Worm (Caenorhabditis elegans) whole organism, midembryonic: ENCODE measurements around the gene F40F8.3.

Experiments used
- T22C8.4 ChIP-seq: fragments of 200-800 bp; sonication (Bioruptor generic); IDR thresholded peaks from 2 replicates; pipeline ENCODE4 v1.3.6; 2022; ENCODE audit warnings: missing genetic modification characterization, missing compliant biosample characterization
- cog-1 ChIP-seq: sonication (generic microtip); optimal IDR thresholded peaks from 2 replicates; lab custom pipeline; 2016; ENCODE audit warnings: missing genetic modification characterization, missing compliant biosample characterization
- flt-1 ChIP-seq: fragments of 200-800 bp; sonication (Bioruptor generic); IDR thresholded peaks from 2 replicates; pipeline ENCODE4 v1.3.6; 2022; ENCODE audit warnings: missing genetic modification characterization, missing compliant biosample characterization
- klf-2 ChIP-seq: fragments of 200-800 bp; sonication (Bioruptor generic); conservative IDR thresholded peaks from 2 replicates; pipeline ENCODE4 v1.3.6; 2022; ENCODE audit warnings: missing genetic modification reagents, missing genetic modification characterization, missing compliant biosample characterization
- med-1 ChIP-seq: sonication (generic microtip); optimal IDR thresholded peaks from 2 replicates; lab custom pipeline; 2017; ENCODE audit warnings: missing genetic modification characterization, mild to moderate bottlenecking, missing compliant biosample characterization, antibody characterized with exemption, missing genetic modification reagents; ENCODE audit not compliant: insufficient read depth
- ref-1 ChIP-seq: fragments of 200-800 bp; sonication (Bioruptor generic); conservative IDR thresholded peaks from 2 replicates; pipeline ENCODE4 v1.3.6; 2022; ENCODE audit warnings: missing genetic modification reagents, missing genetic modification characterization, missing compliant biosample characterization
- tab-1 ChIP-seq: fragments of 200-800 bp; sonication (Bioruptor generic); IDR thresholded peaks from 2 replicates; pipeline ENCODE4 v1.3.6; 2022; ENCODE audit warnings: missing genetic modification characterization, missing compliant biosample characterization
- ztf-23 ChIP-seq: fragments of 200-800 bp; sonication (Bioruptor generic); IDR thresholded peaks from 2 replicates; pipeline ENCODE4 v1.3.6; 2022; ENCODE audit warnings: missing genetic modification reagents, missing genetic modification characterization, missing compliant biosample characterization
- ztf-29 ChIP-seq: fragments of 200-800 bp; sonication (Bioruptor generic); IDR thresholded peaks from 2 replicates; pipeline ENCODE4 v1.3.6; 2022; ENCODE audit warnings: missing genetic modification reagents, missing genetic modification characterization, missing compliant biosample characterization

F40F8.3 gene

ce11 chrII:11157660-11158059 is 28.6 kb downstream of the F40F8.3 start:
- TF ChIP-seq T22C8.4 (GFP tag; lab: Robert Waterston, UW) (peak; percentile 60; the same call in 1 of the 2 replicates), ztf-29 (GFP tag; lab: Robert Waterston, UW) (peak; percentile 78), med-1 (GFP tag; lab: Kevin White, UChicago) (no peak), flt-1 (peak; percentile 86), klf-2 (GFP tag; lab: Robert Waterston, UW) (peak; percentile 74), cog-1 (tag; lab: Kevin White, UChicago) (no peak), ref-1 (peak; percentile 58; the same call in 1 of the 2 replicates), ztf-23 (GFP tag; lab: Robert Waterston, UW) (peak; percentile 78), tab-1 (GFP tag; lab: Robert Waterston, UW) (peak; percentile 84)

DNA sequence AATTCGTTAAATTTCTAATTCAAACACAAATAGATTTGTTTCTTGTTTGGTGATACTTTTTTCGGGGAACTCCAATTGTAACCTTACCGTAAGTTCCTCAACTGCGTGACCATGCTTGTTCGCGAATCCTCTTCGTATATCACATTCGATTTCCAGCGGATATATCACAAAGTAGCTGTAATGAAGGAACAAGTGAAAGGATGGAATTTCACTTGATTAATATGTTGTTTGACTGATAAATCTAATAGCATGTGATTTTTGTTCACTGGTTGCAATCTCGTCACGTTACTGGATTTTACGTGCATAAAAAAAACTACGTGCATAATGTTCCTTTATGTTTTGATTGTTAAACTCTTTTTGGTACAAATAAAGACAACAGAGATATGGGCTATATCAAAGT is 32.6 kb downstream of the F40F8.3 start:
- TF ChIP-seq flt-1 (no peak), ref-1 (no peak), tab-1 (GFP tag; lab: Robert Waterston, UW) (no peak), cog-1 (tag; lab: Kevin White, UChicago) (no peak), ztf-29 (GFP tag; lab: Robert Waterston, UW) (no peak)

- TF ChIP-seq ztf-23 (GFP tag; lab: Robert Waterston, UW) (no peak), ref-1 (no peak), ztf-29 (GFP tag; lab: Robert Waterston, UW) (no peak), tab-1 (GFP tag; lab: Robert Waterston, UW) (no peak), cog-1 (tag; lab: Kevin White, UChicago) (no peak), med-1 (GFP tag; lab: Kevin White, UChicago) (no peak), klf-2 (GFP tag; lab: Robert Waterston, UW) (no peak), T22C8.4 (GFP tag; lab: Robert Waterston, UW) (no peak), flt-1 (no peak)
Observed at ce11 chrII:11162390-11162789, 33.3 kb downstream of the F40F8.3 start, which contains the start of gene ptr-13. Gene ptr-13, minus strand, starts transcription at chrII:11162481.

ce11 chrII:11163291-11163690 is 34.2 kb downstream of the F40F8.3 start:
- TF ChIP-seq ref-1 (no peak), klf-2 (GFP tag; lab: Robert Waterston, UW) (no peak), cog-1 (tag; lab: Kevin White, UChicago) (no peak), tab-1 (GFP tag; lab: Robert Waterston, UW) (no peak), ztf-29 (GFP tag; lab: Robert Waterston, UW) (no peak), med-1 (GFP tag; lab: Kevin White, UChicago) (no peak), flt-1 (no peak), ztf-23 (GFP tag; lab: Robert Waterston, UW) (no peak), T22C8.4 (GFP tag; lab: Robert Waterston, UW) (no peak)

DNA sequence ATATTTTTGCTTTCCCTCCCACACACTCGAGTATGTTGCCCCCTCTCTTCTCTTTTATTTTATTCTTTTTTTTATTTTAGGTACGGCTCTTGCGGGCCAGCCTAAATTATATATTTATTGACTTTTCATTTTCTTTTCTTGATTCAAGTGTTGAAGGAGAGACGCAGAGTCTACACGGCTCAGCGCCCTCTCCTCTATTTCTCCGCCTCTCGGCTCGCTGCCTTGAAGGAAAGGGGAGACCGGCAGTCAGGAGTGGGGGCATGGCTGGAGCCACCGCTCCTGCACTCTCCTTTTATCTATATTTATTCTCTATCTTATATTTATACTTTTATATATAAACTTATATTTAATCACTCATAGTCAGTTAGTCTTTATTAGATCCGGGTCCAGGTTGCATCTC is 37.3 kb downstream of the F40F8.3 start:
- no peak for TF ChIP-seq ztf-29 (GFP tag; lab: Robert Waterston, UW)
- no peak for TF ChIP-seq med-1 (GFP tag; lab: Kevin White, UChicago)
- no peak for TF ChIP-seq ztf-23 (GFP tag; lab: Robert Waterston, UW)
- TF ChIP-seq klf-2 (GFP tag; lab: Robert Waterston, UW): no peak
- TF ChIP-seq cog-1 (tag; lab: Kevin White, UChicago): no peak
- no peak for TF ChIP-seq flt-1
- no peak for TF ChIP-seq T22C8.4 (GFP tag; lab: Robert Waterston, UW)
- no peak for TF ChIP-seq ref-1
- no peak for TF ChIP-seq tab-1 (GFP tag; lab: Robert Waterston, UW)

DNA sequence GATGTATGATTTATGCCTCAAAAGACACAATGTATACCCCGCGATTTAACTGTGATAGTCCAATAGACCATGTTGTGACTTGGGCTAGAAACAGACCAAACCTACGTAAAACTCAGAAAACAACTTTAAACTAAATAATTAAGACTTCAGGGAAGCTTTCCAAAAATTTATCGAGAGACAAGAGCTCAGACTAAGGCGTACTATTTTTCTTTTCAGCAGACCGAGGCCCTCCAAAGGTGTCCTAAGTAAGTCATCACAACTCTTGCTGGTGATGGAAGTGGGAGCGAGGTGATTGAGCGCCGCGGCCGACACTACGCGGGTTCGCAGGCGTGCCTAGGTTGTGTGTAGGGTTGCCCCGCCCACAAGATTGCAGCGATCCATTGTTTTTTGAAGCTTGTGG is 38.0 kb downstream of the F40F8.3 start:
- TF ChIP-seq T22C8.4 (GFP tag; lab: Robert Waterston, UW) (no peak), med-1 (GFP tag; lab: Kevin White, UChicago) (no peak), ref-1 (no peak), tab-1 (GFP tag; lab: Robert Waterston, UW) (no peak), ztf-29 (GFP tag; lab: Robert Waterston, UW) (no peak), klf-2 (GFP tag; lab: Robert Waterston, UW) (no peak), cog-1 (tag; lab: Kevin White, UChicago) (no peak), flt-1 (no peak), ztf-23 (GFP tag; lab: Robert Waterston, UW) (no peak)

ce11 chrII:11168893-11169292 is 39.8 kb downstream of the F40F8.3 start:
- 0 out of 2 replicates have a peak, but pooled peaks have one; percentile 10 for TF ChIP-seq ztf-23 (GFP tag; lab: Robert Waterston, UW)

DNA sequence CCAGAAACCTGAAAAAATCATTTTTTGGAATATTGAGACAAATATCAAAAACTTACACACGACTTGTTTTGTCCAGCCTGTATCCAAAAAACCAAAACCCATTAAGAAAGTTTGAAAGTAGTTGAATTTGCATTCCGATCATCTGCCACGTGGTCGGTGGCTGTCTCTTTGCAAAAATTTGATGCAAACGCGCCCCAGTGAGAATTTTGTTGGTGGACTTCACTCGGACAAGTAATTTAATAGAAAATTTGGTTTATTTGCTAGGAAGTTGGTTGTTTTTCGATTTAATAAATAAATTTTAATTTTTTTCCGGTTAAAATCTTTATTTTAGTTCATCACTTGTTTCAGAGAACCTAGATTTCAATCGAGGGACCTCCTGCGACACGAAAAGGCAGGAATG is 46.3 kb downstream of the F40F8.3 start:
- TF ChIP-seq ztf-29 (GFP tag; lab: Robert Waterston, UW) (no peak), klf-2 (GFP tag; lab: Robert Waterston, UW) (no peak), T22C8.4 (GFP tag; lab: Robert Waterston, UW) (no peak), ref-1 (no peak), ztf-23 (GFP tag; lab: Robert Waterston, UW) (no peak), tab-1 (GFP tag; lab: Robert Waterston, UW) (no peak), med-1 (GFP tag; lab: Kevin White, UChicago) (no peak), flt-1 (no peak), cog-1 (tag; lab: Kevin White, UChicago) (no peak)

- TF ChIP-seq ztf-29 (GFP tag; lab: Robert Waterston, UW) (no peak), med-1 (GFP tag; lab: Kevin White, UChicago) (no peak), klf-2 (GFP tag; lab: Robert Waterston, UW) (no peak), ref-1 (no peak), ztf-23 (GFP tag; lab: Robert Waterston, UW) (no peak), cog-1 (tag; lab: Kevin White, UChicago) (no peak), tab-1 (GFP tag; lab: Robert Waterston, UW) (no peak), flt-1 (no peak), T22C8.4 (GFP tag; lab: Robert Waterston, UW) (no peak)
Observed at ce11 chrII:11176441-11176840, 47.4 kb downstream of the F40F8.3 start.

ce11 chrII:11177376-11177775 is 48.3 kb downstream of the F40F8.3 start, which contains the start of gene F37H8.6:
Gene F37H8.6, minus strand, starts transcription at chrII:11177476.
- TF ChIP-seq ref-1 (no peak), ztf-23 (GFP tag; lab: Robert Waterston, UW) (no peak), T22C8.4 (GFP tag; lab: Robert Waterston, UW) (no peak), flt-1 (no peak), tab-1 (GFP tag; lab: Robert Waterston, UW) (no peak), klf-2 (GFP tag; lab: Robert Waterston, UW) (no peak), ztf-29 (GFP tag; lab: Robert Waterston, UW) (no peak), cog-1 (tag; lab: Kevin White, UChicago) (no peak), med-1 (GFP tag; lab: Kevin White, UChicago) (no peak)
